Worm (Caenorhabditis elegans): ENCODE data around the gene C42C1.19.

DNA sequence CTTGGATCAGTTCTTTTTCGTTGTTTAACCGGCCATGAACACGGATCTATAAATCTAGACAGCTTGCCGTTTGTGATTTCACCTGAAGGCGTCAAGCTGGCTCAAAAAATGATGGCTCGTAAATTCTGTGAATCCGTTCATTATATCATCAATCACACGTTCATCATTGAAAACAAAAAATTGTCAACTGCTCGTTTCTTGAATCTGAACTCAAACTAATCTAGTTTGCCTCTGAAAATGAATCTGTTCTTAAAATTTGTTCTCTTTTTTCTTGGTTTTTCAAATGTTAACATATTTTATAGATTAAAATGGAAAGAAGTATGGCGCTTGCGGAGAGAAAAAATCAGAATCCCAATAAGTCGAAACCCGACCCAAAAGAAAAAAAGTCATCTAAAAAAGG lies 8.2 kb downstream of the C42C1.19 start, which contains the start of gene C42C1.8:
- TF ChIP-seq flt-1 (GFP tag; IDR thresholded peaks at IDR 0.05) (no peak), ztf-23 (GFP tag; IDR thresholded peaks at IDR 0.05) (no peak)

Data from whole organism, midembryonic.